Fruit fly (Drosophila melanogaster): Measurements from ENCODE around the gene Hex-t1.

dm6 chr3R:26455838-26456237 is 7.0 kb downstream of the Hex-t1 start, which contains the start of gene Pdf:
- TF ChIP-seq CG6808 (GFP tag; optimal IDR thresholded peaks at IDR 0.05), result no peak
- TF ChIP-seq Eip75B (GFP tag; optimal IDR thresholded peaks at IDR 0.05), result no peak
- TF ChIP-seq CG8319 (GFP tag; optimal IDR thresholded peaks at IDR 0.05), result no peak
- TF ChIP-seq CG16779 (tag; optimal IDR thresholded peaks at IDR 0.05), result no peak
- no peak for TF ChIP-seq Blimp-1 (GFP tag; optimal IDR thresholded peaks at IDR 0.05)
- TF ChIP-seq CG34406 (GFP tag; optimal IDR thresholded peaks at IDR 0.05), result no peak
- no peak for TF ChIP-seq fkh (GFP tag; optimal IDR thresholded peaks at IDR 0.05)
- TF ChIP-seq Sox102F (GFP tag; optimal IDR thresholded peaks at IDR 0.05), result no peak
- TF ChIP-seq CG9139 (GFP tag; optimal IDR thresholded peaks at IDR 0.05), result no peak
- TF ChIP-seq CG8119 (GFP tag; IDR thresholded peaks at IDR 0.05), result no peak
- TF ChIP-seq CG4318 (GFP tag; optimal IDR thresholded peaks at IDR 0.05), result no peak
- no peak for TF ChIP-seq Met (GFP tag; optimal IDR thresholded peaks at IDR 0.05)
- no peak for TF ChIP-seq CG32006 (GFP tag; optimal IDR thresholded peaks at IDR 0.05)
- TF ChIP-seq CG15336 (GFP tag; IDR thresholded peaks at IDR 0.05), result no peak
